Worm (Caenorhabditis elegans) whole organism, mixed stage, embryonic: Measurements from ENCODE around the gene unc-62.
"Not testable (repeated sequence)": the region's sequence is repeated elsewhere in the genome, so short reads cannot be mapped to it uniquely, and the experiment has no call there.

Source experiments
- M03D4.4 ChIP-seq: sonication (generic microtip); optimal IDR thresholded peaks from 2 replicates; lab custom pipeline; 2017; ENCODE audit warnings: mild to moderate bottlenecking, missing genetic modification characterization, missing compliant biosample characterization
- blmp-1 ChIP-seq: fragments of 150-350 bp; optimal IDR thresholded peaks from 2 replicates; lab custom pipeline; 2014; ENCODE audit warnings: missing biosample characterization, missing genetic modification characterization
- ceh-39 ChIP-seq: fragments of 150-350 bp; optimal IDR thresholded peaks from 2 replicates; lab custom pipeline; 2014; ENCODE audit warnings: missing biosample characterization, missing genetic modification characterization
- ceh-43 ChIP-seq: fragments of 200-800 bp; sonication (Bioruptor generic); optimal IDR thresholded peaks from 2 replicates; lab custom pipeline; 2018; ENCODE audit warnings: mild to moderate bottlenecking, missing genetic modification characterization, moderate library complexity, missing compliant biosample characterization
- ceh-83 ChIP-seq: fragments of 200-800 bp; sonication (Bioruptor generic); optimal IDR thresholded peaks from 2 replicates; lab custom pipeline; 2018; ENCODE audit warnings: mild to moderate bottlenecking, missing genetic modification characterization, missing compliant biosample characterization
- ces-1 ChIP-seq: fragments of 150-350 bp; optimal IDR thresholded peaks from 2 replicates; lab custom pipeline; 2014; ENCODE audit warnings: missing biosample characterization, missing genetic modification reagents, missing genetic modification characterization
- cnd-1 ChIP-seq: fragments of 200-800 bp; sonication (Bioruptor generic); optimal IDR thresholded peaks from 2 replicates; lab custom pipeline; 2018; ENCODE audit warnings: mild to moderate bottlenecking, missing genetic modification characterization, missing compliant biosample characterization
- drap-1 ChIP-seq: fragments of 200-800 bp; sonication (Bioruptor generic); optimal IDR thresholded peaks from 3 replicates; lab custom pipeline; 2018; ENCODE audit warnings: mild to moderate bottlenecking, missing genetic modification characterization, missing compliant biosample characterization
- elt-1 ChIP-seq: sonication (generic microtip); optimal IDR thresholded peaks from 2 replicates; lab custom pipeline; 2017; ENCODE audit warnings: missing genetic modification characterization, mild to moderate bottlenecking, missing compliant biosample characterization, antibody characterized with exemption, moderate library complexity, borderline replicate concordance; ENCODE audit not compliant: insufficient read depth
- elt-3 ChIP-seq: fragments of 150-350 bp; optimal IDR thresholded peaks from 2 replicates; lab custom pipeline; 2014; ENCODE audit warnings: missing biosample characterization, missing genetic modification characterization
- hlh-1 ChIP-seq: fragments of 150-350 bp; optimal IDR thresholded peaks from 2 replicates; lab custom pipeline; 2014; ENCODE audit warnings: missing biosample characterization, missing genetic modification reagents, missing genetic modification characterization
- lin-13 ChIP-seq: fragments of 150-350 bp; optimal IDR thresholded peaks from 2 replicates; lab custom pipeline; 2014; ENCODE audit warnings: missing biosample characterization, missing genetic modification characterization
- lin-32 ChIP-seq: fragments of 200-800 bp; sonication (Bioruptor generic); optimal IDR thresholded peaks from 2 replicates; lab custom pipeline; 2018; ENCODE audit warnings: mild to moderate bottlenecking, missing genetic modification characterization, missing compliant biosample characterization
- mab-5 ChIP-seq: fragments of 150-350 bp; optimal IDR thresholded peaks from 2 replicates; lab custom pipeline; 2014; ENCODE audit warnings: missing biosample characterization, missing genetic modification characterization
- mep-1 ChIP-seq: fragments of 150-350 bp; optimal IDR thresholded peaks from 2 replicates; lab custom pipeline; 2017; ENCODE audit warnings: missing biosample characterization, missing genetic modification reagents, missing genetic modification characterization, inconsistent platforms
- mls-2 ChIP-seq: sonication (generic microtip); optimal IDR thresholded peaks from 2 replicates; lab custom pipeline; 2016; ENCODE audit warnings: mild to moderate bottlenecking, missing genetic modification characterization, moderate library complexity, missing compliant biosample characterization
- nhr-2 ChIP-seq: fragments of 150-350 bp; optimal IDR thresholded peaks from 2 replicates; lab custom pipeline; 2014; ENCODE audit warnings: missing biosample characterization, missing genetic modification characterization
- nhr-237 ChIP-seq: fragments of 150-350 bp; optimal IDR thresholded peaks from 2 replicates; lab custom pipeline; 2014; ENCODE audit warnings: missing biosample characterization, missing genetic modification characterization
- nhr-28 ChIP-seq: fragments of 150-350 bp; optimal IDR thresholded peaks from 2 replicates; lab custom pipeline; 2014; ENCODE audit warnings: missing biosample characterization, missing genetic modification characterization
- pha-4 ChIP-seq: fragments of 150-350 bp; optimal IDR thresholded peaks from 2 replicates; lab custom pipeline; 2018; ENCODE audit warnings: missing biosample characterization, missing genetic modification reagents, missing genetic modification characterization
- sem-2 ChIP-seq: fragments of 200-800 bp; sonication (Bioruptor generic); optimal IDR thresholded peaks from 2 replicates; lab custom pipeline; 2018; ENCODE audit warnings: mild to moderate bottlenecking, missing genetic modification characterization, missing compliant biosample characterization
- snpc-4 ChIP-seq: fragments of 150-350 bp; optimal IDR thresholded peaks from 2 replicates; lab custom pipeline; 2014; ENCODE audit warnings: missing biosample characterization, missing genetic modification characterization
- sptf-1 ChIP-seq: sonication (generic microtip); optimal IDR thresholded peaks from 2 replicates; lab custom pipeline; 2017; ENCODE audit warnings: mild to moderate bottlenecking, missing genetic modification characterization, moderate library complexity, missing compliant biosample characterization
- tbx-8 ChIP-seq: fragments of 200-800 bp; sonication (Bioruptor generic); optimal IDR thresholded peaks from 2 replicates; lab custom pipeline; 2018; ENCODE audit warnings: mild to moderate bottlenecking, missing genetic modification characterization, moderate library complexity, missing compliant biosample characterization
- unc-120 ChIP-seq: sonication (generic microtip); optimal IDR thresholded peaks from 2 replicates; lab custom pipeline; 2017; ENCODE audit warnings: missing genetic modification characterization, missing compliant biosample characterization; ENCODE audit not compliant: poor library complexity, severe bottlenecking
- unc-39 ChIP-seq: fragments of 150-350 bp; optimal IDR thresholded peaks from 2 replicates; lab custom pipeline; 2014; ENCODE audit warnings: missing biosample characterization, missing genetic modification characterization
- unc-62 ChIP-seq: fragments of 150-350 bp; optimal IDR thresholded peaks from 2 replicates; lab custom pipeline; 2014; ENCODE audit warnings: missing biosample characterization, missing genetic modification reagents, missing genetic modification characterization
- zip-8 ChIP-seq: fragments of 150-350 bp; optimal IDR thresholded peaks from 2 replicates; lab custom pipeline; 2014; ENCODE audit warnings: missing biosample characterization, missing genetic modification characterization
- ztf-11 ChIP-seq: fragments of 150-350 bp; optimal IDR thresholded peaks from 2 replicates; lab custom pipeline; 2014; ENCODE audit warnings: missing biosample characterization, missing genetic modification characterization

unc-62 gene

ce11 chrV:4474543-4474942 lies 22.7 kb upstream of the unc-62 start, which contains the start of gene str-35:
Gene str-35, plus strand, starts transcription at chrV:4474843.
- not testable (repeated sequence) for TF ChIP-seq nhr-28 (tag; lab: Kevin White, UChicago); ceh-39 (tag; lab: Kevin White, UChicago); mab-5

- TF ChIP-seq elt-1 (tag; lab: Kevin White, UChicago) (peak; percentile 76), unc-120 (tag; lab: Kevin White, UChicago) (no peak)
Observed at ce11 chrV:4481823-4482222, 15.4 kb upstream of the unc-62 start.

ce11 chrV:4483049-4483507 lies 14.2 kb upstream of the unc-62 start, which contains the start of gene exc-15:
Gene exc-15, plus strand, starts transcription at chrV:4483459.
- TF ChIP-seq mls-2 (no peak), zip-8 (tag; lab: Kevin White, UChicago) (no peak), elt-1 (tag; lab: Kevin White, UChicago) (no peak), hlh-1 (tag; lab: Kevin White, UChicago) (no peak), unc-120 (tag; lab: Kevin White, UChicago) (no peak), unc-62 (GFP tag; lab: Kevin White, UChicago) (no peak), ztf-11 (tag; lab: Kevin White, UChicago) (no peak), ceh-39 (tag; lab: Kevin White, UChicago) (no peak), mep-1 (tag; lab: Kevin White, UChicago) (no peak), lin-32 (GFP tag; lab: Kevin White, UChicago) (no peak), sem-2 (GFP tag; lab: Kevin White, UChicago) (no peak)
- TF ChIP-seq, all 35 proteins: peak for 0

- TF ChIP-seq ztf-11 (tag; lab: Kevin White, UChicago) = no peak
- TF ChIP-seq elt-3 (tag; lab: Kevin White, UChicago) = no peak
- peak; percentile 54 for TF ChIP-seq nhr-2 (tag; lab: Kevin White, UChicago)
- TF ChIP-seq unc-39 (tag; lab: Kevin White, UChicago) = no peak
- no peak for TF ChIP-seq ceh-83 (GFP tag; lab: Kevin White, UChicago)
- peak; percentile 17 for TF ChIP-seq unc-62 (GFP tag; lab: Kevin White, UChicago)
Observed at ce11 chrV:4486626-4487025, 10.6 kb upstream of the unc-62 start.

ce11 chrV:4487888-4488287 lies 9.4 kb upstream of the unc-62 start:
- no peak for TF ChIP-seq hlh-1 (tag; lab: Kevin White, UChicago)
- TF ChIP-seq ceh-39 (tag; lab: Kevin White, UChicago) = peak; percentile 7

- TF ChIP-seq unc-62 (GFP tag; lab: Kevin White, UChicago) = peak; percentile 80
- peak; percentile 71 for TF ChIP-seq elt-1 (tag; lab: Kevin White, UChicago)
- no peak for TF ChIP-seq cnd-1
- no peak for TF ChIP-seq M03D4.4 (tag; lab: Kevin White, UChicago)
- peak; percentile 28 for TF ChIP-seq hlh-1 (tag; lab: Kevin White, UChicago)
- TF ChIP-seq zip-8 (tag; lab: Kevin White, UChicago) = peak; percentile 58
- TF ChIP-seq nhr-237 = no peak
- peak; percentile 75 for TF ChIP-seq nhr-2 (tag; lab: Kevin White, UChicago)
Observed at ce11 chrV:4488989-4489388, 8.3 kb upstream of the unc-62 start.

- TF ChIP-seq unc-62 (GFP tag; lab: Kevin White, UChicago) (peak; percentile 35), nhr-2 (tag; lab: Kevin White, UChicago) (no peak), zip-8 (tag; lab: Kevin White, UChicago) (no peak)
Observed at ce11 chrV:4489893-4490292, 7.4 kb upstream of the unc-62 start.

ce11 chrV:4491273-4492094 lies 5.8 kb upstream of the unc-62 start:
- TF ChIP-seq ceh-39 (tag; lab: Kevin White, UChicago) (no peak), hlh-1 (tag; lab: Kevin White, UChicago) (peak; percentile 84), mls-2 (peak; percentile 34), nhr-28 (tag; lab: Kevin White, UChicago) (no peak), unc-120 (tag; lab: Kevin White, UChicago) (peak; percentile 64), lin-32 (GFP tag; lab: Kevin White, UChicago) (no peak), ces-1 (GFP tag; lab: Kevin White, UChicago) (no peak), unc-39 (tag; lab: Kevin White, UChicago) (no peak), drap-1 (GFP tag; lab: Kevin White, UChicago) (peak; percentile 1), mep-1 (tag; lab: Kevin White, UChicago) (no peak), pha-4 (no peak), unc-62 (GFP tag; lab: Kevin White, UChicago) (peak; percentile 100), blmp-1 (no peak), tbx-8 (no peak), zip-8 (tag; lab: Kevin White, UChicago) (no peak), M03D4.4 (tag; lab: Kevin White, UChicago) (peak; percentile 22), ceh-83 (GFP tag; lab: Kevin White, UChicago) (no peak), sptf-1 (tag; lab: Kevin White, UChicago) (peak; percentile 56), elt-1 (tag; lab: Kevin White, UChicago) (no peak), snpc-4 (tag; lab: Kevin White, UChicago) (no peak), mab-5 (peak; percentile 87), lin-13 (tag; lab: Kevin White, UChicago) (no peak), ceh-43 (GFP tag; lab: Kevin White, UChicago) (no peak)
